Worm (Caenorhabditis elegans) whole organism, midembryonic: Measurements from ENCODE around the gene F08F8.10.

Source experiments
- flt-1 ChIP-seq: fragments of 200-800 bp; sonication (Bioruptor generic); IDR thresholded peaks from 2 replicates; pipeline ENCODE4 v1.3.6; 2022; ENCODE audit warnings: missing genetic modification characterization, missing compliant biosample characterization
- klf-2 ChIP-seq: fragments of 200-800 bp; sonication (Bioruptor generic); conservative IDR thresholded peaks from 2 replicates; pipeline ENCODE4 v1.3.6; 2022; ENCODE audit warnings: missing genetic modification reagents, missing genetic modification characterization, missing compliant biosample characterization
- med-1 ChIP-seq: sonication (generic microtip); optimal IDR thresholded peaks from 2 replicates; lab custom pipeline; 2017; ENCODE audit warnings: missing genetic modification characterization, mild to moderate bottlenecking, missing compliant biosample characterization, antibody characterized with exemption, missing genetic modification reagents; ENCODE audit not compliant: insufficient read depth
- ref-1 ChIP-seq: fragments of 200-800 bp; sonication (Bioruptor generic); conservative IDR thresholded peaks from 2 replicates; pipeline ENCODE4 v1.3.6; 2022; ENCODE audit warnings: missing genetic modification reagents, missing genetic modification characterization, missing compliant biosample characterization
- tab-1 ChIP-seq: fragments of 200-800 bp; sonication (Bioruptor generic); IDR thresholded peaks from 2 replicates; pipeline ENCODE4 v1.3.6; 2022; ENCODE audit warnings: missing genetic modification characterization, missing compliant biosample characterization
- ztf-23 ChIP-seq: fragments of 200-800 bp; sonication (Bioruptor generic); IDR thresholded peaks from 2 replicates; pipeline ENCODE4 v1.3.6; 2022; ENCODE audit warnings: missing genetic modification reagents, missing genetic modification characterization, missing compliant biosample characterization

DNA sequence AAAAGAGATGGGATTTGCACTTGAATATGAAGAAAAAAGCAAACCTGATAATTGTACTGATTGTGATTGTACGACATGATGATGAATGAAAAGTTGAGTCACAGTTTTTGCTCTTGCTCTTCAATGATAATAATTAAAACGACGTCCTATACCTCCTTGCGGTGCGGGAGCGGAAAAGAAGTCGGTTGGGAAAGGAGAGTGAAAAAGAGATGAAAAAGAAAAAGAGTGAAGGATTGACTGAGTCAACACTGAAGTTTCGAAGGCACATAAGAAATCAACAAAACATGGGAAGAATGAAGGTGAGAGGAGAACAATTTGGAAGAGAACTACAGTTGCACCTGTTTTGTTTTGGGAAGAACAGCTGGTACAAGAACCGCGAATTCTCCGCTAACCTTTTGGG is 37.8 kb downstream of the F08F8.10 start, which contains the start of gene F56C9.8:
- TF ChIP-seq ref-1 (GFP tag; lab: Robert Waterston, UW) (no peak), tab-1 (GFP tag; lab: Robert Waterston, UW) (no peak), flt-1 (no peak), ztf-23 (no peak), med-1 (GFP tag; lab: Kevin White, UChicago) (no peak), klf-2 (GFP tag; lab: Robert Waterston, UW) (no peak)
